Worm (Caenorhabditis elegans) whole organism, young adult: ENCODE data around the gene ubxn-4.

ENCODE experiments used
- B0336.3 ChIP-seq: fragments of 200-800 bp; sonication (Bioruptor generic); IDR thresholded peaks from 2 replicates; pipeline ENCODE4 v1.3.6; 2022; ENCODE audit warnings: missing genetic modification characterization, missing compliant biosample characterization
- F39B2.1 ChIP-seq: fragments of 200-800 bp; sonication (Bioruptor generic); IDR thresholded peaks from 2 replicates; pipeline ENCODE4 v1.3.6; 2022; ENCODE audit warnings: missing genetic modification reagents, missing genetic modification characterization, missing compliant biosample characterization
- ama-1 ChIP-seq, 3 experiments: fragments of 150-350 bp in 1 of 3; sonication (generic microtip) in 2 of 3; optimal IDR thresholded peaks; 2 replicates each; lab custom pipeline; 2014 to 2018; ENCODE audit warnings: missing biosample characterization in 2 of 3, missing genetic modification characterization in 2 of 3, missing genetic modification reagents in 2 of 3
- hmg-20 ChIP-seq: fragments of 200-800 bp; sonication (Bioruptor generic); IDR thresholded peaks from 2 replicates; pipeline ENCODE4 v1.3.6; 2022; ENCODE audit warnings: missing genetic modification reagents, missing genetic modification characterization, missing compliant biosample characterization
- hsf-1 ChIP-seq: fragments of 200-800 bp; sonication (Bioruptor generic); IDR thresholded peaks from 2 replicates; pipeline ENCODE4 v1.3.6; 2022; ENCODE audit warnings: missing genetic modification reagents, missing genetic modification characterization, missing compliant biosample characterization
- pbrm-1 ChIP-seq: fragments of 200-800 bp; sonication (Bioruptor generic); IDR thresholded peaks from 2 replicates; pipeline ENCODE4 v1.3.6; 2022; ENCODE audit warnings: missing genetic modification reagents, missing genetic modification characterization, missing compliant biosample characterization
- rec-8 ChIP-seq, 2 experiments: sonication (generic microtip); optimal IDR thresholded peaks; 2 replicates each; lab custom pipeline; 2016; ENCODE audit warnings: mild to moderate bottlenecking in 2 of 2, missing genetic modification characterization in 2 of 2, missing genetic modification reagents in 2 of 2, missing genotype in 2 of 2, missing biosample characterization in 1 of 2, missing compliant biosample characterization in 1 of 2, moderate library complexity in 1 of 2
- snpc-1.1 ChIP-seq: sonication (generic microtip); optimal IDR thresholded peaks from 2 replicates; lab custom pipeline; 2017; ENCODE audit warnings: missing genetic modification characterization, mild to moderate bottlenecking, missing compliant biosample characterization, antibody characterized with exemption, moderate library complexity, missing genotype, missing genetic modification reagents; ENCODE audit not compliant: insufficient read depth
- tbp1 ChIP-seq: fragments of 200-800 bp; sonication (Bioruptor generic); optimal IDR thresholded peaks from 2 replicates; lab custom pipeline; 2018; ENCODE audit warnings: mild to moderate bottlenecking, missing genetic modification characterization, missing compliant biosample characterization
- unc-130 ChIP-seq: sonication (generic microtip); optimal IDR thresholded peaks from 2 replicates; lab custom pipeline; 2016; ENCODE audit warnings: missing genetic modification reagents, missing genetic modification characterization, missing compliant biosample characterization

DNA sequence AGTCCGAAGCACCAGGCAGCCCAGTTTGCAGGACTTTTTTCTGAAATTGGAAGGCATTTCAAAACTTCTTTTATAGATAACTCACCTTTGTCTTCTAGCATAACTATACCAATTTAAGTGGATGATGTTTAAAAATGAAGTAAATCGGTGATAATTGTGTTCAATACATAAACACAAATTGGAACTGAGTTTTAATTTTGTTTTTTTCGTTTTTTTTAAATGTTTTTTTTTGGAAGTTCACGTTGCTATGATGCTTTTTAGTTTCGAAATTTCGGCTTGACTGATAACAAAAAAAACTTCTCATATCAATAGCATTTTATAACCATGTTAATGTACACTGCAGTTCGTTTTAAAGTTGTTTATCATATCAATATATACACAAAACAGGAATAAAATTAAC lies 15.8 kb downstream of the ubxn-4 start, which contains the start of gene ZK353.4:
- TF ChIP-seq F39B2.1 (GFP tag; lab: Robert Waterston, UW) (no peak), tbp1 (no peak), unc-130 (GFP tag; lab: Kevin White, UChicago) (no peak), pbrm-1 (GFP tag; lab: Robert Waterston, UW) (no peak), snpc-1.1 (no peak), ama-1 (optimal IDR thresholded peaks at IDR 0.05; lab: Kevin White, UChicago) (no peak), ama-1 (GFP tag; optimal IDR thresholded peaks at IDR 0.05; lab: Kevin White, UChicago) (no peak), rec-8 (tag; optimal IDR thresholded peaks at IDR 0.05; lab: Kevin White, UChicago) (no peak), hsf-1 (no peak), B0336.3 (no peak), hmg-20 (GFP tag; lab: Robert Waterston, UW) (no peak)
